Worm (Caenorhabditis elegans) whole organism, L2 larva: ENCODE measurements around the gene apt-9.

Experiments used
- C34F6.9 ChIP-seq: fragments of 150-350 bp; optimal IDR thresholded peaks from 2 replicates; lab custom pipeline; 2014; ENCODE audit warnings: missing biosample characterization, missing genetic modification characterization
- F13H6.1 ChIP-seq: sonication (generic microtip); optimal IDR thresholded peaks from 2 replicates; lab custom pipeline; 2016; ENCODE audit warnings: missing genetic modification characterization, missing compliant biosample characterization
- Y55F3AM.14 ChIP-seq: fragments of 200-800 bp; sonication (Bioruptor generic); optimal IDR thresholded peaks from 2 replicates; lab custom pipeline; 2018; ENCODE audit warnings: mild to moderate bottlenecking, missing genetic modification characterization, missing compliant biosample characterization
- ZK546.5 ChIP-seq: sonication (generic microtip); optimal IDR thresholded peaks from 2 replicates; lab custom pipeline; 2017; ENCODE audit warnings: missing biosample characterization, missing genetic modification characterization
- alr-1 ChIP-seq: fragments of 150-350 bp; optimal IDR thresholded peaks from 2 replicates; lab custom pipeline; 2014; ENCODE audit warnings: missing biosample characterization, missing genetic modification characterization
- aly-2 ChIP-seq: fragments of 150-350 bp; optimal IDR thresholded peaks from 2 replicates; lab custom pipeline; 2014; ENCODE audit warnings: missing biosample characterization, missing genetic modification characterization
- ama-1 ChIP-seq: fragments of 150-350 bp; optimal IDR thresholded peaks from 2 replicates; lab custom pipeline; 2018; ENCODE audit warnings: inconsistent platforms
- blmp-1 ChIP-seq: sonication (generic microtip); optimal IDR thresholded peaks from 2 replicates; lab custom pipeline; 2017; ENCODE audit warnings: missing genetic modification characterization, mild to moderate bottlenecking, missing compliant biosample characterization, antibody characterized with exemption, moderate library complexity; ENCODE audit not compliant: insufficient read depth
- ceh-16 ChIP-seq: fragments of 150-350 bp; optimal IDR thresholded peaks from 2 replicates; lab custom pipeline; 2014; ENCODE audit warnings: missing biosample characterization, missing genetic modification characterization
- ceh-82 ChIP-seq: fragments of 150-350 bp; optimal IDR thresholded peaks from 2 replicates; lab custom pipeline; 2014; ENCODE audit warnings: missing biosample characterization, missing genetic modification characterization
- dmd-4 ChIP-seq: sonication (generic microtip); optimal IDR thresholded peaks from 2 replicates; lab custom pipeline; 2017; ENCODE audit warnings: missing biosample characterization, missing genetic modification characterization
- elt-1 ChIP-seq: fragments of 150-350 bp; optimal IDR thresholded peaks from 2 replicates; lab custom pipeline; 2014; ENCODE audit warnings: missing biosample characterization, missing genetic modification characterization
- fos-1 ChIP-seq: fragments of 150-350 bp; optimal IDR thresholded peaks from 2 replicates; lab custom pipeline; 2014; ENCODE audit warnings: missing biosample characterization, missing genetic modification characterization
- lin-11 ChIP-seq: fragments of 150-350 bp; sonication (generic microtip); optimal IDR thresholded peaks from 2 replicates; lab custom pipeline; 2014; ENCODE audit warnings: missing biosample characterization, missing genetic modification characterization, inconsistent platforms, mixed read lengths
- lin-39 ChIP-seq: fragments of 150-350 bp; optimal IDR thresholded peaks from 2 replicates; lab custom pipeline; 2014; ENCODE audit warnings: missing biosample characterization, missing genetic modification reagents, missing genetic modification characterization
- lsy-2 ChIP-seq, 2 experiments: fragments of 150-350 bp in 1 of 2; sonication (generic microtip) in 1 of 2; optimal IDR thresholded peaks; 2 replicates each; lab custom pipeline; 2014 to 2017; ENCODE audit warnings: missing biosample characterization in 2 of 2, missing genetic modification characterization in 2 of 2
- mdl-1 ChIP-seq, 2 experiments: fragments of 150-350 bp in 1 of 2; sonication (generic microtip) in 1 of 2; optimal IDR thresholded peaks; 2 replicates each; lab custom pipeline; 2017; ENCODE audit warnings: missing biosample characterization in 2 of 2, missing genetic modification characterization in 2 of 2
- nhr-10 ChIP-seq: sonication (generic microtip); optimal IDR thresholded peaks from 2 replicates; lab custom pipeline; 2017; ENCODE audit warnings: missing biosample characterization, missing genetic modification characterization
- nhr-11 ChIP-seq: fragments of 150-350 bp; optimal IDR thresholded peaks from 2 replicates; lab custom pipeline; 2014; ENCODE audit warnings: missing biosample characterization, missing genetic modification characterization
- nhr-12 ChIP-seq: fragments of 150-350 bp; optimal IDR thresholded peaks from 2 replicates; lab custom pipeline; 2014; ENCODE audit warnings: missing biosample characterization, missing genetic modification characterization
- nhr-129 ChIP-seq: fragments of 150-350 bp; optimal IDR thresholded peaks from 2 replicates; lab custom pipeline; 2014; ENCODE audit warnings: missing biosample characterization, missing genetic modification characterization
- nhr-21 ChIP-seq: fragments of 150-350 bp; optimal IDR thresholded peaks from 2 replicates; lab custom pipeline; 2014; ENCODE audit warnings: missing biosample characterization, missing genetic modification characterization
- nhr-23 ChIP-seq: fragments of 150-350 bp; optimal IDR thresholded peaks from 2 replicates; lab custom pipeline; 2014; ENCODE audit warnings: missing biosample characterization, missing genetic modification reagents, missing genetic modification characterization
- nhr-6 ChIP-seq: fragments of 150-350 bp; optimal IDR thresholded peaks from 2 replicates; lab custom pipeline; 2014; ENCODE audit warnings: missing biosample characterization, missing genetic modification characterization
- nhr-77 ChIP-seq: fragments of 150-350 bp; optimal IDR thresholded peaks from 2 replicates; lab custom pipeline; 2014; ENCODE audit warnings: missing biosample characterization, missing genetic modification characterization
- sem-4 ChIP-seq: fragments of 150-350 bp; optimal IDR thresholded peaks from 2 replicates; lab custom pipeline; 2014; ENCODE audit warnings: missing biosample characterization, missing genetic modification reagents, missing genetic modification characterization
- sma-3 ChIP-seq: sonication (generic microtip); optimal IDR thresholded peaks from 2 replicates; lab custom pipeline; 2016; ENCODE audit warnings: missing genetic modification reagents, missing genetic modification characterization, missing compliant biosample characterization
- unc-39 ChIP-seq: fragments of 150-350 bp; optimal IDR thresholded peaks from 2 replicates; lab custom pipeline; 2014; ENCODE audit warnings: missing biosample characterization, missing genetic modification characterization
- unc-55 ChIP-seq: fragments of 150-350 bp; sonication (generic microtip); optimal IDR thresholded peaks from 3 replicates; lab custom pipeline; 2014; ENCODE audit warnings: missing biosample characterization, missing genetic modification reagents, missing genetic modification characterization
- unc-62 ChIP-seq: fragments of 150-350 bp; optimal IDR thresholded peaks from 2 replicates; lab custom pipeline; 2014; ENCODE audit warnings: missing biosample characterization, missing genetic modification reagents, missing genetic modification characterization
- zag-1 ChIP-seq: fragments of 150-350 bp; optimal IDR thresholded peaks from 2 replicates; lab custom pipeline; 2014; ENCODE audit warnings: missing biosample characterization, missing genetic modification characterization

apt-9 gene

ce11 chrX:11097343-11097742 lies 29.0 kb downstream of the apt-9 start:
- TF ChIP-seq lin-11 (tag; lab: Kevin White, UChicago) (no peak), Y55F3AM.14 (GFP tag; lab: Kevin White, UChicago) (no peak), C34F6.9 (tag; lab: Kevin White, UChicago) (no peak), sma-3 (GFP tag; lab: Kevin White, UChicago) (no peak), nhr-23 (tag; lab: Kevin White, UChicago) (no peak), nhr-10 (no peak), lin-39 (tag; lab: Kevin White, UChicago) (no peak), ceh-82 (tag; lab: Kevin White, UChicago) (no peak)

DNA sequence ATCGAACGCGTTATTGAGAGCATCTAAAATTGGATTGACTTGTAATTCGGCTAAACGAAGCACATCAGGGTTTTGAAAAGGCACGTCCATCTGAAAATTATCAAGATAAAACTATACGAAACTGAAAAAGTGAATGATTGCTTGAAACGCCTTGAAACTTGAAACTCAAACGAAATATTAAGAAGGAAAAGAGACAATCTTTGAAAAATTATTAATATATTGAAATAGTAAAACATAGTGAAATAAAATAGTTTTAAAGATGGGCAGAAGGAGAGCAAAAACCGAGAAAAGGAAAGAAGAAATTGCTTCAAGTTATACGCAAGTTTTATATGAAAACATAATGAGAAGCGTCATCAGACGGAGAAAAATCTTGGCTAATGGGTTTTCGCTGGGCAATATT lies 29.8 kb downstream of the apt-9 start, which contains the start of gene W02H3.3:
Gene W02H3.3, minus strand, starts transcription at position 101 of the 400 bp plus-strand sequence.
- no peak for TF ChIP-seq lsy-2 (tag; optimal IDR thresholded peaks at IDR 0.05; lab: Kevin White, UChicago)
- TF ChIP-seq zag-1 (tag; lab: Kevin White, UChicago): no peak
- TF ChIP-seq nhr-6 (tag; lab: Kevin White, UChicago): no peak
- TF ChIP-seq sem-4: no peak
- TF ChIP-seq ZK546.5 (tag; lab: Kevin White, UChicago): no peak
- no peak for TF ChIP-seq lin-11 (tag; lab: Kevin White, UChicago)

- TF ChIP-seq C34F6.9 (tag; lab: Kevin White, UChicago): no peak
Measured at ce11 chrX:11103173-11103572, 34.8 kb downstream of the apt-9 start.

DNA sequence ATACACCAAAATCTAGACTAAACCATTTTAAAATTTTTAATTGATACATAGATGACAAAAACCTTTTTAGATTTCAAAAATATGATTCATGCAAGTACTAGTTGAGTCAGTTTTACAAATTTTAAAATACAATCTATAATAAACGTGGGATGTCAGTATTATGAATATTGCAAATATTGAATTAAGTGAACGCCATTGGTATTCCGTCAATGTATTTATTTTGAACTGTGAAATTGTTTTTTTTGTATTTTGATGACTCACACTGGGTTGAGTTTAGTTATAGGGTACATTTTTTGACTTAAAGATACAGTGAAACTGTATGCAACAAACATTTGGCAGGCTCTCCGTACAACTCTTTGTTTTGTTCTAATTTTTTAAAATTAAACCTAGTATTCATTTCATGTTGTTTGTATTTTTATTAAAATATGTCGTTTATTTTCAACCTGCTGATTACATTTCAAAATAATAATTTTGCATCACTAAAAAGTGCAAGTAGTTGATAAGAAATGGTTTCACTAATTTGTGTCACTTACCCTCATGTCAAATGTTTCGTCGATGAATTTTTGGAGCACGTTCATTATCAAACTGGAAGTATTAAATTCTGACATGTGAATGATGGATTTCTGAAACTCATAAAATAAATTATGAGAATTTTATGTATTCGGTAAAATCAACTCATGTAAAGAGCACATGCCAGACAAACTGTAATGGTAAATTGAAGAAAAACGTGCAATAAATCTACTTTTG lies 36.7 kb downstream of the apt-9 start, which contains the start of gene W02H3.1:
Gene W02H3.1, minus strand, starts transcription at position 578 of the 747 bp plus-strand sequence.
- TF ChIP-seq sma-3 (GFP tag; lab: Kevin White, UChicago): no peak
- peak; percentile 81 for TF ChIP-seq fos-1 (tag; lab: Kevin White, UChicago)

DNA sequence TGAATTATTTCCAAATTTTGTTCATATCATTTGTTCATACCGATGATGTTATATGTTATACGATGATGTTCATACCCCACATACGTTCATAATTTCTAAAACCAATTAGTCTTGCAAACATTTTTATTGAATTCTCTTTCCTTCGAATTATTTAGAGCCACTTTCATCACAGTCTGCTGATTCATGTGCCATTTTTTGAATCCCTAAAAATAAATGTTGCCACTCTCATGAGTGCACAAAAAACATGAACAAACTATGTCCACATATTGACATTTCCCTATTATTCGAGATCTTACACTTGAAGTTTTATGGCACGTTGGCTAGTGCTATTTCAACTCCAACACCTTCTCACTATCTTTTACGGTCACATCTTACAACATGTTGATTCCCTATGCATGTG lies 38.7 kb downstream of the apt-9 start, which contains the start of gene clc-17:
Gene clc-17, plus strand, starts transcription at position 301 of the 400 bp plus-strand sequence.
- no peak for TF ChIP-seq nhr-77 (tag; lab: Kevin White, UChicago)
- no peak for TF ChIP-seq nhr-12
- no peak for TF ChIP-seq blmp-1 (tag; lab: Kevin White, UChicago)
- no peak for TF ChIP-seq elt-1
- no peak for TF ChIP-seq mdl-1 (tag; optimal IDR thresholded peaks at IDR 0.05; lab: Kevin White, UChicago)
- TF ChIP-seq F13H6.1 (tag; lab: Kevin White, UChicago): no peak
- TF ChIP-seq unc-62 (GFP tag; lab: Kevin White, UChicago): no peak
- no peak for TF ChIP-seq ceh-82 (tag; lab: Kevin White, UChicago)
- no peak for TF ChIP-seq nhr-21 (tag; lab: Kevin White, UChicago)
- no peak for TF ChIP-seq dmd-4
- no peak for TF ChIP-seq unc-55
- no peak for TF ChIP-seq alr-1 (tag; lab: Kevin White, UChicago)
- no peak for TF ChIP-seq unc-39 (tag; lab: Kevin White, UChicago)
- TF ChIP-seq zag-1 (tag; lab: Kevin White, UChicago): no peak

- TF ChIP-seq unc-62 (GFP tag; lab: Kevin White, UChicago): no peak
- no peak for TF ChIP-seq ceh-16 (tag; lab: Kevin White, UChicago)
- TF ChIP-seq nhr-129 (tag; lab: Kevin White, UChicago): no peak
- no peak for TF ChIP-seq aly-2 (tag; lab: Kevin White, UChicago)
- no peak for TF ChIP-seq nhr-77 (tag; lab: Kevin White, UChicago)
- no peak for TF ChIP-seq nhr-11 (tag; lab: Kevin White, UChicago)
- no peak for TF ChIP-seq ama-1 (lab: Kevin White, UChicago)
- TF ChIP-seq fos-1 (tag; lab: Kevin White, UChicago): no peak
- no peak for TF ChIP-seq ZK546.5 (tag; lab: Kevin White, UChicago)
Measured at ce11 chrX:11109200-11109599, 40.9 kb downstream of the apt-9 start, which contains the start of gene grd-1. Gene grd-1 (plus strand): TSS chrX:11109440.
